Worm (Caenorhabditis elegans) whole organism, L4/young adult: ENCODE data around the gene ZK546.5.
"Not testable (repeated sequence)": the region's sequence is repeated elsewhere in the genome, so short reads cannot be mapped to it uniquely, and the experiment has no call there.

Experiments used
- W03F9.2 ChIP-seq: fragments of 150-350 bp; optimal IDR thresholded peaks from 2 replicates; lab custom pipeline; 2014; ENCODE audit warnings: missing biosample characterization, missing genetic modification characterization
- dao-5 ChIP-seq: sonication (generic microtip); optimal IDR thresholded peaks from 2 replicates; lab custom pipeline; 2016; ENCODE audit warnings: missing genotype, missing genetic modification characterization, moderate library complexity, missing compliant biosample characterization
- him-1 ChIP-seq: sonication (generic microtip); optimal IDR thresholded peaks from 2 replicates; lab custom pipeline; 2016; ENCODE audit warnings: missing genotype, missing genetic modification reagents, missing genetic modification characterization, missing compliant biosample characterization

ZK546.5 gene

ce11 chrII:4914214-4914613 is 21.4 kb upstream of the ZK546.5 start, which contains the start of gene R05F9.11:
R05F9.11 (minus strand) TSS chrII:4914218.
- TF ChIP-seq dao-5 (tag; lab: Kevin White, UChicago) (no peak), W03F9.2 (tag; lab: Kevin White, UChicago) (no peak), him-1 (tag; lab: Kevin White, UChicago) (no peak)

- TF ChIP-seq dao-5 (tag; lab: Kevin White, UChicago) = no peak
- no peak for TF ChIP-seq W03F9.2 (tag; lab: Kevin White, UChicago)
- no peak for TF ChIP-seq him-1 (tag; lab: Kevin White, UChicago)
Observed at ce11 chrII:4915572-4915971, 20.0 kb upstream of the ZK546.5 start.

- not testable (repeated sequence) for TF ChIP-seq him-1, W03F9.2, dao-5 (tag; lab: Kevin White, UChicago)
Observed at ce11 chrII:4916462-4916861, 19.2 kb upstream of the ZK546.5 start, which contains the start of gene msp-31. msp-31 (minus strand) TSS chrII:4916562.

ce11 chrII:4918501-4919021 is 17.1 kb upstream of the ZK546.5 start:
- TF ChIP-seq W03F9.2 (tag; lab: Kevin White, UChicago) (no peak), dao-5 (tag; lab: Kevin White, UChicago) (no peak), him-1 (tag; lab: Kevin White, UChicago) (no peak)

ce11 chrII:4920608-4921007 is 15.0 kb upstream of the ZK546.5 start:
- no peak for TF ChIP-seq W03F9.2 (tag; lab: Kevin White, UChicago)
- no peak for TF ChIP-seq him-1 (tag; lab: Kevin White, UChicago)
- no peak for TF ChIP-seq dao-5 (tag; lab: Kevin White, UChicago)

- TF ChIP-seq him-1 (tag; lab: Kevin White, UChicago) = no peak
- TF ChIP-seq dao-5 (tag; lab: Kevin White, UChicago) = no peak
Observed at ce11 chrII:4924729-4925128, 10.9 kb upstream of the ZK546.5 start.

- TF ChIP-seq dao-5 (tag; lab: Kevin White, UChicago) (no peak), him-1 (tag; lab: Kevin White, UChicago) (no peak), W03F9.2 (tag; lab: Kevin White, UChicago) (no peak)
Observed at ce11 chrII:4925198-4925764, 10.3 kb upstream of the ZK546.5 start, which contains the start of gene aagr-2. aagr-2 (minus strand) TSS chrII:4925248.

ce11 chrII:4931286-4931685 is 4.3 kb upstream of the ZK546.5 start:
- TF ChIP-seq W03F9.2 (tag; lab: Kevin White, UChicago) = no peak
- TF ChIP-seq him-1 (tag; lab: Kevin White, UChicago) = no peak
- TF ChIP-seq dao-5 (tag; lab: Kevin White, UChicago) = no peak

- TF ChIP-seq him-1, dao-5, W03F9.2 (tag; lab: Kevin White, UChicago): not testable (repeated sequence)
Observed at ce11 chrII:4932727-4933126, 2.9 kb upstream of the ZK546.5 start, which contains the start of gene msp-152. msp-152 (plus strand) TSS chrII:4933027.

ce11 chrII:4934954-4935353 is 664 bp upstream of the ZK546.5 start, which contains the start of gene gst-30:
gst-30 (minus strand) TSS chrII:4935054.
- TF ChIP-seq W03F9.2 (tag; lab: Kevin White, UChicago) (no peak), dao-5 (tag; lab: Kevin White, UChicago) (no peak), him-1 (tag; lab: Kevin White, UChicago) (no peak)

ce11 chrII:4937743-4938142 is 2.1 kb downstream of the ZK546.5 start, which contains the start of gene ZK546.4:
ZK546.4 (plus strand) TSS chrII:4938043.
- no peak for TF ChIP-seq him-1 (tag; lab: Kevin White, UChicago)

- TF ChIP-seq dao-5 (tag; lab: Kevin White, UChicago) = no peak
- no peak for TF ChIP-seq him-1 (tag; lab: Kevin White, UChicago)
- no peak for TF ChIP-seq W03F9.2 (tag; lab: Kevin White, UChicago)
Observed at ce11 chrII:4941050-4941449, 5.4 kb downstream of the ZK546.5 start, which contains the start of gene cblc-1. cblc-1 (minus strand) TSS chrII:4941150.

ce11 chrII:4941541-4942206 is 6.1 kb downstream of the ZK546.5 start, which contains the start of gene ZK546.19:
ZK546.19 (plus strand) TSS chrII:4941726.
- TF ChIP-seq dao-5 (tag; lab: Kevin White, UChicago) = no peak
